Worm (Caenorhabditis elegans) whole organism, dauer: ENCODE results near the gene Y4C6B.4.
"Not testable (repeated sequence)": the region's sequence is repeated elsewhere in the genome, so short reads cannot be mapped to it uniquely, and the experiment has no call there.

Experiments used
- unc-62 ChIP-seq: sonication (generic microtip); optimal IDR thresholded peaks from 2 replicates; lab custom pipeline; 2017; ENCODE audit warnings: missing biosample characterization, missing genetic modification reagents, missing genetic modification characterization

Y4C6B.4 gene

DNA sequence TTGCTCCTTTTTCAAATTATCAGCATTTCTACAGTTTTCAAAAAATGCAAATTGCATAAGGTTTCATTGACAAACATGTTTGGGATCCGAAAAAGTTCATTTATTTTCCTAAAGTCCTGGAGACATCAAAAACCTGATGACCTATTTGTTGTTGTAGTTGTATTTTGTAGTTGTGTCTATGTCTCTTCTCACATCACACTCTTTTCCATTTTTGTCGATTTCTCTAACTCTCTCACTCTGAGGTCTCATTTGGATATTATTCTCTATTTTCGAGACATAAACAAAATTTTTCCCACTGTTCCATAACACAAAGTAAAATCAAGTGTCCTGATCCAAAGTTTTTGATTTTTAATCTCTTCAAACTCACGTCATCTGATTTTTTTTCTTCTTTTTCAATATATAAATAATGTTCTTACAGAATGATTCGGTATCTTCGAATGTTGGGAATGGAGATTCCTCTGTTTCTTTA, 7.4 kb upstream of the Y4C6B.4 start, which contains the start of gene slc-46A:
Gene slc-46A, plus strand, starts transcription at position 419 of the 469 bp plus-strand sequence.
- no peak for TF ChIP-seq unc-62 (GFP tag; lab: Kevin White, UChicago)

DNA sequence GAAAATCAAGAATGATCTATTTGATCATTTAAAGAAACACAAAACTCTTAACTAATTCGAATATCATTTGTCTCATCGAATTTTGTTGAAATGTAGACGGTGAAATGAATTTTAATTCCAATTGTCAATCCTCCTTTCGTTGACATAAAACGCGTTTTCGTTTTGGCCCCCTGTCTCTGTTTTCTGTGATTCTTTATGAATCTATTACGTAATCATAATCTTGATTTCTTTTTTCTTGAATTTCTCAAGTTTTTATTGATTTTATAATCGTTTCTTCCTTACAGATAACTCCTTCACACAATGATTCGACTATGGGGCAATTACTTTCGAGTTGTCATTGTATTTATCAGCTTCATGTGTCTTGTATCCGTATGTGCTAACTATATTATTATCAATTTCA, 5.9 kb downstream of the Y4C6B.4 start, which contains the start of gene Y4C6B.3:
Gene Y4C6B.3, plus strand, starts transcription at position 301 of the 400 bp plus-strand sequence.
- TF ChIP-seq unc-62 (GFP tag; lab: Kevin White, UChicago) = no peak

DNA sequence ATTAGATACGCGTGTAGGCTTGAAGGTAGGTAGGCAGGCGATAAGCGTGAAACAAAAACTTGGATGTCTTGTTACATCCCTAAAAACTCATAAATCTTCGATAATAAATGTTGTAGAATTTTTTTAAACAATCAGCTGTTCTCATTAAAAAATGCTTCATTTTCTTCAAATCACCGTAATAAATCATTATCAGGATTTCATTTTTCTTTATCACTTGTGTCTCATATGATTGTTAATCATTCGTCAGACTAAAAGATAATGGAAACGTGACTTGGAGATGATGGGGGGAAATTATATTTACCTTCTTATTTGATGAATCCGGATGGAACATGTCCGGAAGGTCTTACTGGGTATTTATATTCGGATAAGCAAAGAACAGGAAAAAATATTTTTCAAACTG, 7.2 kb downstream of the Y4C6B.4 start:
- TF ChIP-seq unc-62 (GFP tag; lab: Kevin White, UChicago) = no peak

DNA sequence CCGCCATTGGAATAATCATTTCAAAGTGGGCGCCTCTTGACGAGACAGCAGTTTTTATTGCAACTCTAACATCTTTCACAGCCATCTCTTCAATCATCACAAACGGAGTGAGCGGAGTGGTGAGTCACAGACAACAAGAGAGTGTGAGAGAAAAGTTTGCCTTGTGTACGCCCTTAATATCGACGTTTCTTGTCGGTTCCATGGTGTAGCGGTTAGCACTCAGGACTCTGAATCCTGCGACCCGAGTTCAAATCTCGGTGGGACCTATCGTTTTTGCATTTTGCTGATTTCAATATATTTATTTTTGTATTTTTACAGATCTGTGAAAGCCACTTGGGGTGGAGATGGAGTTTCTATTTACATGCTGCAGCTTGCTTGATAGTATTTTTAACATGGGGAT, 8.3 kb downstream of the Y4C6B.4 start:
- no peak for TF ChIP-seq unc-62 (GFP tag; lab: Kevin White, UChicago)

ce11 chrIV:5337649-5338048, 11.4 kb downstream of the Y4C6B.4 start:
- no peak for TF ChIP-seq unc-62 (GFP tag; lab: Kevin White, UChicago)

- no peak for TF ChIP-seq unc-62 (GFP tag; lab: Kevin White, UChicago)
Measured at ce11 chrIV:5339255-5339654, 13.0 kb downstream of the Y4C6B.4 start, which contains the start of gene Y4C6B.2. Gene Y4C6B.2, plus strand, starts transcription at chrIV:5339574.

- no peak for TF ChIP-seq unc-62 (GFP tag; lab: Kevin White, UChicago)
Measured at ce11 chrIV:5344168-5344567, 17.9 kb downstream of the Y4C6B.4 start.

- not testable (repeated sequence) for TF ChIP-seq unc-62 (GFP tag; lab: Kevin White, UChicago)
Measured at ce11 chrIV:5350480-5351193, 24.4 kb downstream of the Y4C6B.4 start, which contains the start of gene gba-4. Gene gba-4, minus strand, starts transcription at chrIV:5350897.

ce11 chrIV:5353364-5353763, 27.1 kb downstream of the Y4C6B.4 start, which contains the start of gene Y4C6B.7:
Gene Y4C6B.7, minus strand, starts transcription at chrIV:5353464.
- TF ChIP-seq unc-62 (GFP tag; lab: Kevin White, UChicago) = no peak

ce11 chrIV:5354124-5354523, 27.9 kb downstream of the Y4C6B.4 start, which contains the start of gene Y4C6B.1:
Gene Y4C6B.1, plus strand, starts transcription at chrIV:5354488.
- no peak for TF ChIP-seq unc-62 (GFP tag; lab: Kevin White, UChicago)

- TF ChIP-seq unc-62 (GFP tag; lab: Kevin White, UChicago) = no peak
Measured at ce11 chrIV:5354564-5354963, 28.3 kb downstream of the Y4C6B.4 start.

DNA sequence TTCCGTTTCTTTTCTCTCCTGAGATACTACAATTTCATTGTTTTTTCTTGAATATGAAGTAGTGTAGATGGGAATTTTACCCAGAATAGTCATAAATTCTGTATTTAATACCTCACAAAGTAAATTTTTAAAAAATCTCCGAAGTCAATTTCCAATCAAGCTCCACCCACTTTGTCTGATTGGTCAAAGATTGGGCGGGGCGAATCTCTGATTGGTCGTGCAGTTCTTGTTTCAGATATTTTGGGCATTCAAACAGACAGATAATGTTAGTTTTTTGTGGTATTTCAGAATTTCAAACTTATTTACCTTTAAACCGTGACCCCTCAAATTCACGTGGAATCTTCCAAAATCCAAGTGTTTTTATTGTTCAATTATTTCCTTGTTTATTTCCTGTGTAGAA, 34.3 kb downstream of the Y4C6B.4 start, which contains the start of gene F41H10.5:
Gene F41H10.5, plus strand, starts transcription at position 375 of the 400 bp plus-strand sequence.
- no peak for TF ChIP-seq unc-62 (GFP tag; lab: Kevin White, UChicago)

DNA sequence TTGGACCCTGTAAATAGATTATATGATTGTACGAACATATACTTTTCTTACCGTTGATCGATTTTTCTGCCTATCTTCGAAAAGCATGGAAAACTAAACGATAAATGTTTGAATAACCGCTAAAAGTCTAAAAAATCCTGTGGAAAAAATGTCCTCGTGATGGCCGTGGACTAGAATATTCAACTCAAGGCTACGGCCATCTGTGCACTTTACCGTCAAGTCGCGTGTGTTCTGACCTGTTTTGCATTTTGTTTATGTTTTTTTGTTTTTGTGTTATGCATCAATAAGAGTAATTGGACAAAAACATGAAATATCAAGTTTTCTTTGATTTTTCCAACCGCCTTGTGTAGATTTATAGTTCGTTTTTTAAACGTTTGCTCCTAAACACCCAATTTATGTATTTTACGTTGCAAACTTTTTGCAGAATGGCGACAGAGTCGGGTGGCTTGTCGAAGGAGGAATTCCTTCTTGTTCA, 37.9 kb downstream of the Y4C6B.4 start, which contains the start of the genes hda-6 and F41H10.4:
Gene hda-6, minus strand, starts transcription at position 172 of the 475 bp plus-strand sequence.
Gene F41H10.4, plus strand, starts transcription at position 425 of the 475 bp plus-strand sequence.
- no peak for TF ChIP-seq unc-62 (GFP tag; lab: Kevin White, UChicago)

- TF ChIP-seq unc-62 (GFP tag; lab: Kevin White, UChicago) = no peak
Measured at ce11 chrIV:5366567-5366966, 40.3 kb downstream of the Y4C6B.4 start, which contains the start of gene sand-1. Gene sand-1, plus strand, starts transcription at chrIV:5366867.

- TF ChIP-seq unc-62 (GFP tag; lab: Kevin White, UChicago) = no peak
Measured at ce11 chrIV:5367899-5368298, 41.7 kb downstream of the Y4C6B.4 start.

DNA sequence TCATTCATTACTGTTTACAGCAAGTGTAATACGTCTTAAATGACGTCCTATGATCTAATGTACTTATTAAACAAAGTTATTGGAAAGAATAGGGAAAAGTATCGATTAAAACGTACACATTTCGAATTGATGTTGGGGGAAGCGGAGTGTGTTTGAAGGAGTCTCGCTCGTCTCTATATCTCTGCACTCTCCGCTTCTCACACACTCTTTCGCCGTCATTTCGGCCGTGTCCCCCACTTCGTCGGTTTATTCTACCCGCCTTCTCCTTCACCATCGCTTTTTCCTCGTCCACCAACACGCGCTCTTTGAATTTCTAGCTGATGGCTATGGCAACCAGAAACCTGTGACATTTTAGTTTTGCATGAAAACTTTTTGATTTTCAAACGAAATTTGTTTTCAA, 42.6 kb downstream of the Y4C6B.4 start:
- TF ChIP-seq unc-62 (GFP tag; lab: Kevin White, UChicago) = no peak
